Worm (Caenorhabditis elegans): ENCODE measurements around the gene ref-2.

- TF ChIP-seq elt-3 (tag; optimal IDR thresholded peaks at IDR 0.05) (no peak), nhr-28 (tag; optimal IDR thresholded peaks at IDR 0.05) (no peak), nhr-23 (tag; optimal IDR thresholded peaks at IDR 0.05) (peak; percentile 33), ztf-11 (tag; optimal IDR thresholded peaks at IDR 0.05) (no peak), snpc-4 (tag; optimal IDR thresholded peaks at IDR 0.05) (no peak), ceh-82 (tag; optimal IDR thresholded peaks at IDR 0.05) (no peak), aly-2 (tag; optimal IDR thresholded peaks at IDR 0.05) (no peak), elt-2 (tag; optimal IDR thresholded peaks at IDR 0.05) (peak; percentile 31)
Measured at ce11 chrX:7773714-7774318, 29.8 kb downstream of the ref-2 start.
